Fruit fly (Drosophila melanogaster) whole organism, embryonic: Measurements from ENCODE around the gene P58IPK.
A peak's percentile ranks its signal among the peaks of the same experiment; 100 is the strongest.

ENCODE experiments used
- Abd-B ChIP-seq: fragments of 200-800 bp; sonication (Bioruptor generic); optimal IDR thresholded peaks from 2 replicates; lab custom pipeline; 2018; ENCODE audit warnings: missing biosample characterization, mild to moderate bottlenecking, missing genetic modification characterization, moderate library complexity
- CG10979 ChIP-seq: fragments of 200-800 bp; sonication (Bioruptor generic); optimal IDR thresholded peaks from 2 replicates; lab custom pipeline; 2018; ENCODE audit warnings: missing biosample characterization, mild to moderate bottlenecking, missing genetic modification characterization, moderate library complexity
- CG11560 ChIP-seq: fragments of 200-800 bp; sonication (Bioruptor generic); IDR thresholded peaks from 3 replicates; pipeline ENCODE4 v1.3.6; 2022; ENCODE audit warnings: missing biosample characterization, missing genetic modification characterization
- CG12155 ChIP-seq: fragments of 200-800 bp; sonication (Bioruptor generic); optimal IDR thresholded peaks from 3 replicates; lab custom pipeline; 2016; ENCODE audit warnings: missing biosample characterization, missing genetic modification characterization
- CG14014 ChIP-seq: fragments of 200-800 bp; sonication (Bioruptor generic); IDR thresholded peaks from 2 replicates; pipeline ENCODE4 v1.3.6; 2022; ENCODE audit warnings: missing biosample characterization, missing genetic modification characterization
- CG15696 ChIP-seq: fragments of 200-800 bp; sonication (Bioruptor generic); optimal IDR thresholded peaks from 2 replicates; lab custom pipeline; 2019; ENCODE audit warnings: missing biosample characterization, mild to moderate bottlenecking, missing genetic modification characterization, moderate library complexity
- CG1792 ChIP-seq: fragments of 200-800 bp; sonication (Bioruptor generic); optimal IDR thresholded peaks from 2 replicates; lab custom pipeline; 2016; ENCODE audit warnings: missing biosample characterization, missing genetic modification characterization
- CG18599 ChIP-seq: fragments of 200-800 bp; sonication (Bioruptor generic); optimal IDR thresholded peaks from 3 replicates; lab custom pipeline; 2017; ENCODE audit warnings: missing biosample characterization, missing genetic modification characterization, mild to moderate bottlenecking, moderate library complexity, missing genetic modification reagents
- CG2120 ChIP-seq: fragments of 200-800 bp; sonication (Bioruptor generic); optimal IDR thresholded peaks from 3 replicates; lab custom pipeline; 2016; ENCODE audit warnings: missing biosample characterization, missing genetic modification characterization
- CG2889 ChIP-seq: fragments of 200-800 bp; sonication (Bioruptor generic); IDR thresholded peaks from 3 replicates; pipeline ENCODE4 v1.3.6; 2022; ENCODE audit warnings: missing biosample characterization, missing genetic modification characterization
- CG34376 ChIP-seq: fragments of 200-800 bp; sonication (Bioruptor generic); optimal IDR thresholded peaks from 2 replicates; lab custom pipeline; 2018; ENCODE audit warnings: missing biosample characterization, mild to moderate bottlenecking, missing genetic modification characterization
- CG4707 ChIP-seq: fragments of 200-800 bp; sonication (Bioruptor generic); optimal IDR thresholded peaks from 2 replicates; lab custom pipeline; 2018; ENCODE audit warnings: missing biosample characterization, mild to moderate bottlenecking, missing genetic modification characterization, moderate library complexity
- CG5245 ChIP-seq: fragments of 200-800 bp; sonication (Bioruptor generic); optimal IDR thresholded peaks from 3 replicates; lab custom pipeline; 2016; ENCODE audit warnings: missing biosample characterization, missing genetic modification characterization
- CG6765 ChIP-seq: fragments of 200-800 bp; sonication (Bioruptor generic); optimal IDR thresholded peaks from 3 replicates; lab custom pipeline; 2017; ENCODE audit warnings: missing biosample characterization, mild to moderate bottlenecking, missing genetic modification characterization
- CG6813 ChIP-seq: fragments of 200-800 bp; sonication (Bioruptor generic); optimal IDR thresholded peaks from 2 replicates; lab custom pipeline; 2017; ENCODE audit warnings: missing biosample characterization, missing genetic modification characterization, mild to moderate bottlenecking, moderate library complexity, missing genetic modification reagents
- CG8290 ChIP-seq, 3 experiments: fragments of 200-800 bp; sonication (Bioruptor generic); optimal IDR thresholded peaks; 2 replicates each; lab custom pipeline; 2016 to 2019; ENCODE audit warnings: missing biosample characterization in 3 of 3, missing genetic modification characterization in 3 of 3, mild to moderate bottlenecking in 2 of 3, moderate library complexity in 1 of 3
- CG9215 ChIP-seq: fragments of 200-800 bp; sonication (Bioruptor generic); IDR thresholded peaks from 2 replicates; pipeline ENCODE4 v1.3.6; 2022; ENCODE audit warnings: missing biosample characterization, missing genetic modification characterization
- CG9817 ChIP-seq: fragments of 200-800 bp; sonication (Bioruptor generic); optimal IDR thresholded peaks from 2 replicates; lab custom pipeline; 2018; ENCODE audit warnings: missing biosample characterization, mild to moderate bottlenecking, missing genetic modification characterization, moderate library complexity
- D ChIP-seq, 2 experiments: fragments of 200-800 bp in 1 of 2; fragments of >200 bp in 1 of 2; sonication (Bioruptor generic) in 1 of 2; optimal IDR thresholded peaks; 2 replicates in 1 of 2; 3 replicates in 1 of 2; lab custom pipeline; 2017; ENCODE audit warnings: mild to moderate bottlenecking in 1 of 2, missing biosample characterization in 1 of 2, missing genetic modification characterization in 1 of 2, missing genetic modification reagents in 1 of 2
- Dfd ChIP-seq, 2 experiments: fragments of >200 bp; optimal IDR thresholded peaks; 2 replicates each; lab custom pipeline; 2017; ENCODE audit warnings: missing biosample characterization in 2 of 2, missing genetic modification characterization in 2 of 2
- Hsf ChIP-seq: fragments of 200-800 bp; sonication (Bioruptor generic); optimal IDR thresholded peaks from 3 replicates; lab custom pipeline; 2016; ENCODE audit warnings: missing biosample characterization, missing genetic modification characterization
- Lhr ChIP-seq: fragments of 200-800 bp; sonication (Bioruptor generic); optimal IDR thresholded peaks from 3 replicates; lab custom pipeline; 2017; ENCODE audit warnings: mild to moderate bottlenecking, missing biosample characterization, missing genetic modification reagents, missing genetic modification characterization
- MBD-R2 ChIP-seq: fragments of 200-800 bp; sonication (Bioruptor generic); IDR thresholded peaks from 2 replicates; pipeline ENCODE4 v1.3.6; 2022; ENCODE audit warnings: missing biosample characterization, missing genetic modification characterization
- Med ChIP-seq: fragments of 200-800 bp; sonication (Bioruptor generic); peaks from one replicate; lab custom pipeline; 2016; ENCODE audit warnings: missing biosample characterization, missing genetic modification characterization, mild to moderate bottlenecking, inconsistent platforms, moderate library complexity
- PHDP ChIP-seq: fragments of 200-800 bp; sonication (Bioruptor generic); optimal IDR thresholded peaks from 3 replicates; lab custom pipeline; 2018; ENCODE audit warnings: missing biosample characterization, mild to moderate bottlenecking, missing genetic modification characterization, moderate library complexity
- Pdp1 ChIP-seq, 2 experiments: fragments of 200-800 bp; sonication (Bioruptor generic); optimal IDR thresholded peaks; 3 replicates each; lab custom pipeline; 2016; ENCODE audit warnings: missing biosample characterization in 2 of 2, missing genetic modification characterization in 2 of 2, mild to moderate bottlenecking in 1 of 2, moderate library complexity in 1 of 2
- Sox100B ChIP-seq: fragments of 200-800 bp; sonication (Bioruptor generic); optimal IDR thresholded peaks from 3 replicates; lab custom pipeline; 2018; ENCODE audit warnings: missing biosample characterization, mild to moderate bottlenecking, missing genetic modification characterization
- Spps ChIP-seq: fragments of 200-800 bp; sonication (Bioruptor generic); optimal IDR thresholded peaks from 2 replicates; lab custom pipeline; 2018; ENCODE audit warnings: missing biosample characterization, mild to moderate bottlenecking, missing genetic modification characterization
- Taf1 ChIP-seq: fragments of 200-800 bp; sonication (Bioruptor generic); IDR thresholded peaks from 2 replicates; pipeline ENCODE4 v1.3.6; 2022; ENCODE audit warnings: missing biosample characterization, missing genetic modification characterization
- ase ChIP-seq: fragments of 200-800 bp; sonication (Bioruptor generic); IDR thresholded peaks from 3 replicates; pipeline ENCODE4 v1.3.6; 2022; ENCODE audit warnings: missing biosample characterization, missing genetic modification characterization
- cas ChIP-seq: fragments of 200-800 bp; sonication (Bioruptor generic); IDR thresholded peaks from 2 replicates; pipeline ENCODE4 v1.3.6; 2022; ENCODE audit warnings: missing biosample characterization, missing genetic modification characterization
- caup ChIP-seq: fragments of 200-800 bp; sonication (Bioruptor generic); optimal IDR thresholded peaks from 3 replicates; lab custom pipeline; 2017; ENCODE audit warnings: missing biosample characterization, mild to moderate bottlenecking, missing genetic modification characterization, moderate library complexity; ENCODE audit not compliant: severe bottlenecking
- chinmo ChIP-seq: fragments of 200-800 bp; sonication (Bioruptor generic); IDR thresholded peaks from 4 replicates; pipeline ENCODE4 v1.3.6; 2022; ENCODE audit warnings: missing biosample characterization, missing genetic modification characterization; ENCODE audit not compliant: partially characterized antibody
- chm ChIP-seq: fragments of 200-800 bp; sonication (Bioruptor generic); IDR thresholded peaks from 2 replicates; pipeline ENCODE4 v1.3.6; 2022; ENCODE audit warnings: missing biosample characterization, missing genetic modification characterization
- cwo ChIP-seq: fragments of 200-800 bp; sonication (Bioruptor generic); optimal IDR thresholded peaks from 3 replicates; lab custom pipeline; 2017; ENCODE audit warnings: missing biosample characterization, missing genetic modification characterization, mild to moderate bottlenecking, moderate library complexity, missing genetic modification reagents
- fru ChIP-seq: fragments of >200 bp; optimal IDR thresholded peaks from 2 replicates; lab custom pipeline; 2017
- gem ChIP-seq: fragments of 200-800 bp; sonication (Bioruptor generic); optimal IDR thresholded peaks from 2 replicates; lab custom pipeline; 2019; ENCODE audit warnings: missing biosample characterization, mild to moderate bottlenecking, missing genetic modification characterization, moderate library complexity
- gt ChIP-seq: fragments of 200-800 bp; sonication (Bioruptor generic); IDR thresholded peaks from 2 replicates; pipeline ENCODE4 v1.3.6; 2022; ENCODE audit warnings: missing biosample characterization, missing genetic modification characterization
- hkb ChIP-seq, 2 experiments: fragments of 200-800 bp in 1 of 2; fragments of >200 bp in 1 of 2; sonication (Bioruptor generic) in 1 of 2; IDR thresholded peaks in 1 of 2; optimal IDR thresholded peaks in 1 of 2; 2 replicates each; pipeline versions ENCODE4 v1.3.6 to Lab custom; 2017 to 2022; ENCODE audit warnings: missing biosample characterization in 1 of 2, missing genetic modification characterization in 1 of 2
- kah ChIP-seq: fragments of 200-800 bp; sonication (Bioruptor generic); optimal IDR thresholded peaks from 2 replicates; lab custom pipeline; 2018; ENCODE audit warnings: missing biosample characterization, mild to moderate bottlenecking, missing genetic modification characterization
- mam ChIP-seq: fragments of 200-800 bp; sonication (Bioruptor generic); optimal IDR thresholded peaks from 3 replicates; lab custom pipeline; 2016; ENCODE audit warnings: missing biosample characterization, missing genetic modification characterization
- pho ChIP-seq: fragments of 200-800 bp; sonication (Bioruptor generic); optimal IDR thresholded peaks from 2 replicates; lab custom pipeline; 2016; ENCODE audit warnings: missing biosample characterization, missing genetic modification characterization
- scrt ChIP-seq: fragments of 200-800 bp; sonication (Bioruptor generic); optimal IDR thresholded peaks from 2 replicates; lab custom pipeline; 2018; ENCODE audit warnings: missing biosample characterization, mild to moderate bottlenecking, missing genetic modification characterization, moderate library complexity
- sob ChIP-seq: fragments of 200-800 bp; sonication (Bioruptor generic); IDR thresholded peaks from 2 replicates; pipeline ENCODE4 v1.3.6; 2022; ENCODE audit warnings: missing biosample characterization, missing genetic modification characterization
- sug ChIP-seq: fragments of 200-800 bp; optimal IDR thresholded peaks from 2 replicates; lab custom pipeline; 2019; ENCODE audit warnings: missing biosample characterization, mild to moderate bottlenecking, missing genetic modification characterization, moderate library complexity
- tap ChIP-seq: fragments of 200-800 bp; optimal IDR thresholded peaks from 3 replicates; lab custom pipeline; 2019; ENCODE audit warnings: missing biosample characterization, mild to moderate bottlenecking, missing genetic modification characterization, moderate library complexity

Gene P58IPK

DNA sequence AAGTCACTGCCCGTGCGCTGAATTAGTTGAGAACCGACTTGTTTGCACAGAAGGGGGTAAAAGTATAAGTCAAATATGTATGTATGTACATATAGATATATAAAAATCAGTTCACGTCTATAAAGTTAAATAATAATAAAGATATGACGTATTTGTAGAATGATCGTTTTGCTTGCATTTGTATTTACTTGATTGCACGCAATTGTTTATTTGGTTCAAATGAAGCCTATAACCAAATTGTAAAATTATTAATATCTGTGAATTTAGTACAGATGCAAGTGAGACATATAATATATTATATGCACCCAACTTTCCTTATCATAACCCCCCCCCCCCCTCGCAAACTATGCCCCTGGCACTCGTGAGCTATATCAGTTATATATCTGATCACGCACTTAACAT lies 13.8 kb downstream of the P58IPK start (continued):
- peak; percentile 61 for TF ChIP-seq PHDP
- peak; percentile 52 for TF ChIP-seq CG15696 (tag; lab: Kevin White, UChicago)
- peak; percentile 53 for TF ChIP-seq CG9215 (GFP tag; lab: Robert Waterston, UW)
- peak; percentile 89 for TF ChIP-seq CG18599 (GFP tag; lab: Kevin White, UChicago)
- TF ChIP-seq CG12155 (GFP tag; lab: Kevin White, UChicago), result no peak
- peak; percentile 24; the same call in 1 of the 2 replicates for TF ChIP-seq Taf1 (GFP tag; lab: Robert Waterston, UW)
- TF ChIP-seq CG6765, result peak; percentile 20
- peak; percentile 51 for TF ChIP-seq Sox100B
- peak; percentile 63 for TF ChIP-seq CG2120 (GFP tag; lab: Kevin White, UChicago)
- TF ChIP-seq sug (tag; lab: Kevin White, UChicago), result peak; percentile 57
- TF ChIP-seq CG8290 (GFP tag; optimal IDR thresholded peaks at IDR 0.05; lab: Kevin White, UChicago), result no peak
- peak in 1 of 2 experiments; percentile 0 for TF ChIP-seq CG8290 (tag; optimal IDR thresholded peaks at IDR 0.05; lab: Kevin White, UChicago)
- peak; percentile 39 for TF ChIP-seq CG6813
- TF ChIP-seq CG2889 (GFP tag; lab: Robert Waterston, UW), result no peak
- peak; percentile 2 for TF ChIP-seq pho
- TF ChIP-seq MBD-R2, result peak; percentile 11; the same call in 1 of the 2 replicates
- TF ChIP-seq Lhr, result no peak
- peak; percentile 71 for TF ChIP-seq caup (GFP tag; lab: Kevin White, UChicago)
- no peak for TF ChIP-seq fru (lab: Kevin White, UChicago)
- no peak for TF ChIP-seq Dfd (GFP tag; optimal IDR thresholded peaks at IDR 0.05; lab: Kevin White, UChicago)
- 0 out of 3 replicates have a peak, but pooled peaks have one; percentile 18 for TF ChIP-seq CG11560
- 0 out of 2 replicates have a peak, but pooled peaks have one; percentile 38 for TF ChIP-seq sob
- no peak for TF ChIP-seq hkb (optimal IDR thresholded peaks at IDR 0.05; lab: Kevin White, UChicago)
- TF ChIP-seq hkb (GFP tag; IDR thresholded peaks at IDR 0.05; lab: Robert Waterston, UW), result peak; percentile 59
- peak; percentile 30 for TF ChIP-seq tap (tag; lab: Kevin White, UChicago)
- TF ChIP-seq CG10979 (tag; lab: Kevin White, UChicago), result peak; percentile 13
- no peak for TF ChIP-seq Spps
- TF ChIP-seq CG4707, result peak; percentile 18
- peak; percentile 78 for TF ChIP-seq cwo (GFP tag; lab: Kevin White, UChicago)

DNA sequence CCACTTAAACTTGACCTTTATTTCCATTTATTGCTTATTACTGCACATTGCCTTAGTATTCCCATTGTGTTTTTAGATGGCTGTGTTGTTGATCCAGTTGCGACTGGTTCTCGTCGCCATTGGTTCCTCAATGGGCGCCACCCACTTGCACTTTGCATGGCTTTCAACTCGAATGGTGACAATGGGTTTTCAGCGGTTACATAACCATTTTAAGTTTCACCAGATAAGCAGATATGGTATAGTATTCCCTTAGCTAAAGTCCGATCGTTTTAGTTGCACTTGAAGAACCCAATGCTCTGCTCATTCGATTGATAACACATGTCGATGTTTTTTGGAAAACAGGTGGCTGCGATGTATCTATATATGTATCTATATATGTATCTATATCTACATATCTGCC lies 15.2 kb downstream of the P58IPK start:
- TF ChIP-seq gt (GFP tag; lab: Robert Waterston, UW), result no peak
- TF ChIP-seq CG14014 (GFP tag; lab: Robert Waterston, UW), result no peak
- TF ChIP-seq cas (GFP tag; lab: Robert Waterston, UW), result no peak
- no peak for TF ChIP-seq CG2120 (GFP tag; lab: Kevin White, UChicago)
- no peak for TF ChIP-seq CG9817 (tag; lab: Kevin White, UChicago)
- TF ChIP-seq chm (GFP tag; lab: Robert Waterston, UW), result 0 out of 2 replicates have a peak, but pooled peaks have one; percentile 17
- no peak for TF ChIP-seq Abd-B (GFP tag; lab: Kevin White, UChicago)
- TF ChIP-seq Pdp1 (GFP tag; optimal IDR thresholded peaks at IDR 0.05; lab: Kevin White, UChicago), result peak in 1 of 2 experiments; percentile 90
- no peak for TF ChIP-seq ase (GFP tag; lab: Robert Waterston, UW)
- TF ChIP-seq CG34376 (GFP tag; lab: Kevin White, UChicago), result no peak
- TF ChIP-seq scrt (GFP tag; lab: Kevin White, UChicago), result no peak
- TF ChIP-seq mam, result no peak
- no peak for TF ChIP-seq Hsf (GFP tag; lab: Kevin White, UChicago)
- no peak for TF ChIP-seq D (optimal IDR thresholded peaks at IDR 0.05; lab: Kevin White, UChicago)
- no peak for TF ChIP-seq D (GFP tag; optimal IDR thresholded peaks at IDR 0.05; lab: Kevin White, UChicago)
- peak; percentile 29 for TF ChIP-seq Med
- TF ChIP-seq CG5245 (GFP tag; lab: Kevin White, UChicago), result no peak
- TF ChIP-seq CG1792 (GFP tag; lab: Kevin White, UChicago), result no peak
- peak; percentile 18 for TF ChIP-seq gem (tag; lab: Kevin White, UChicago)
- TF ChIP-seq chinmo (GFP tag; lab: Robert Waterston, UW), result 0 out of 4 replicates have a peak, but pooled peaks have one; percentile 62
- peak; percentile 77 for TF ChIP-seq kah (GFP tag; lab: Kevin White, UChicago)
